Fruit fly (Drosophila melanogaster) whole organism, pupa: ENCODE data around the gene CG7139.

Experiments
- CG10348 ChIP-seq: fragments of 200-800 bp; sonication (Bioruptor generic); IDR thresholded peaks from 2 replicates; pipeline ENCODE4 v1.3.6; 2022; ENCODE audit warnings: missing biosample characterization, missing genetic modification characterization
- CG12605 ChIP-seq: fragments of 200-800 bp; sonication (Bioruptor generic); IDR thresholded peaks from 2 replicates; pipeline ENCODE4 v1.3.6; 2022; ENCODE audit warnings: missing biosample characterization, missing genetic modification characterization
- CG13204 ChIP-seq: fragments of 200-800 bp; sonication (Bioruptor generic); optimal IDR thresholded peaks from 2 replicates; lab custom pipeline; 2018; ENCODE audit warnings: missing biosample characterization, mild to moderate bottlenecking, missing genetic modification characterization, moderate library complexity
- CG14655 ChIP-seq: fragments of 200-800 bp; sonication (Bioruptor generic); optimal IDR thresholded peaks from 3 replicates; lab custom pipeline; 2017; ENCODE audit warnings: mild to moderate bottlenecking, missing biosample characterization, missing genetic modification reagents, missing genetic modification characterization
- CG15710 ChIP-seq: fragments of 200-800 bp; sonication (Bioruptor generic); optimal IDR thresholded peaks from 2 replicates; lab custom pipeline; 2018; ENCODE audit warnings: missing biosample characterization, mild to moderate bottlenecking, missing genetic modification characterization, moderate library complexity
- CG17806 ChIP-seq: fragments of 200-800 bp; sonication (Bioruptor generic); optimal IDR thresholded peaks from 2 replicates; lab custom pipeline; 2018; ENCODE audit warnings: missing biosample characterization, mild to moderate bottlenecking, missing genetic modification characterization, moderate library complexity
- CG32121 ChIP-seq: fragments of 200-800 bp; sonication (Bioruptor generic); IDR thresholded peaks from 2 replicates; pipeline ENCODE4 v1.3.6; 2022; ENCODE audit warnings: missing biosample characterization, missing genetic modification characterization
- CG34367 ChIP-seq: fragments of 200-800 bp; sonication (Bioruptor generic); optimal IDR thresholded peaks from 2 replicates; lab custom pipeline; 2018; ENCODE audit warnings: missing biosample characterization, mild to moderate bottlenecking, missing genetic modification characterization
- CG4496 ChIP-seq: fragments of 200-800 bp; sonication (Bioruptor generic); IDR thresholded peaks from 3 replicates; pipeline ENCODE4 v1.3.6; 2022; ENCODE audit warnings: missing biosample characterization, missing genetic modification characterization
- CG8159 ChIP-seq: fragments of 200-800 bp; sonication (Bioruptor generic); optimal IDR thresholded peaks from 3 replicates; lab custom pipeline; 2018; ENCODE audit warnings: missing biosample characterization, mild to moderate bottlenecking, missing genetic modification characterization, moderate library complexity
- CG8301 ChIP-seq: fragments of 200-800 bp; sonication (Bioruptor generic); optimal IDR thresholded peaks from 2 replicates; lab custom pipeline; 2018; ENCODE audit warnings: missing biosample characterization, mild to moderate bottlenecking, missing genetic modification characterization
- CG9948 ChIP-seq: fragments of 200-800 bp; sonication (Bioruptor generic); optimal IDR thresholded peaks from 2 replicates; lab custom pipeline; 2018; ENCODE audit warnings: missing biosample characterization, mild to moderate bottlenecking, missing genetic modification characterization, moderate library complexity
- D1 ChIP-seq: fragments of 200-800 bp; sonication (Bioruptor generic); optimal IDR thresholded peaks from 2 replicates; lab custom pipeline; 2018; ENCODE audit warnings: missing biosample characterization, mild to moderate bottlenecking, missing genetic modification characterization, moderate library complexity
- EcR ChIP-seq: fragments of 200-800 bp; sonication (Bioruptor generic); optimal IDR thresholded peaks from 3 replicates; lab custom pipeline; 2019; ENCODE audit warnings: missing biosample characterization, missing genetic modification characterization, mild to moderate bottlenecking, moderate library complexity, missing genetic modification reagents
- Ets98B ChIP-seq: fragments of 200-800 bp; sonication (Bioruptor generic); IDR thresholded peaks from 2 replicates; pipeline ENCODE4 v1.3.6; 2022; ENCODE audit warnings: missing biosample characterization, missing genetic modification characterization
- Pif1A ChIP-seq: fragments of 200-800 bp; sonication (Bioruptor generic); optimal IDR thresholded peaks from 3 replicates; lab custom pipeline; 2016; ENCODE audit warnings: missing biosample characterization, missing genetic modification characterization
- Pif1B ChIP-seq: fragments of 200-800 bp; sonication (Bioruptor generic); optimal IDR thresholded peaks from 3 replicates; lab custom pipeline; 2016; ENCODE audit warnings: missing biosample characterization, missing genetic modification characterization
- Snoo ChIP-seq: fragments of 200-800 bp; sonication (Bioruptor generic); optimal IDR thresholded peaks from 3 replicates; lab custom pipeline; 2017; ENCODE audit warnings: missing biosample characterization, mild to moderate bottlenecking, missing genetic modification characterization, inconsistent platforms
- fd96Ca ChIP-seq: fragments of 200-800 bp; sonication (Bioruptor generic); IDR thresholded peaks from 3 replicates; pipeline ENCODE4 v1.3.6; 2022; ENCODE audit warnings: missing biosample characterization, missing genetic modification characterization
- gl ChIP-seq: fragments of 200-800 bp; sonication (Bioruptor generic); optimal IDR thresholded peaks from 2 replicates; lab custom pipeline; 2018; ENCODE audit warnings: missing biosample characterization, mild to moderate bottlenecking, missing genetic modification characterization
- rn ChIP-seq: fragments of 200-800 bp; sonication (Bioruptor generic); IDR thresholded peaks from 2 replicates; pipeline ENCODE4 v1.3.6; 2022; ENCODE audit warnings: missing biosample characterization, missing genetic modification characterization

CG7139 gene

DNA sequence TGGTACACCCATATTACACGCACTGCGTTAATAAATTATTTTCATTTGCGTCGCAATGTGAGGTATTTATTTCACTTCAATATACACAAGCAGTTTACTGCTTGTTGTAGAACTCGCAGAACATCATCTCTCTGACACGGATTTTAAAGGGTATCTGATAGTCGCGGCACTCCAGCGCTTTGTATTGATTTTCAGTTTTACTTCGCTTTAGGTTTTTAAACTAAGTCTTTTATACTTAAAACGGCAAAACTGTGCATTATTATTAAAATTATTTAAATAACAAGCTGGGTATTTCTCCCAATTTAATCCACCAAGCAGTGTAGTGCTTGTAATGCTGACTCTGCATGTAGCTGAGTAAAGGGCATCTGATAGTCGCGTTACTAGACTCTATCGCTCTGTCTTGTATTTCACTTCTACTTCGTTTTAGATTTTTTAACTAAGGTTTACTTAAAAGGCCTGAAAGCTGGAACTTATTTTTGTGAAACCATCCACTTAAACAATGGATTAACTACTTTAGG, 11.5 kb upstream of the CG7139 start:
- no peak for TF ChIP-seq CG10348 (GFP tag; lab: Robert Waterston, UW)
- no peak for TF ChIP-seq CG14655 (GFP tag; lab: Kevin White, UChicago)
- no peak for TF ChIP-seq fd96Ca (GFP tag; lab: Robert Waterston, UW)
- no peak for TF ChIP-seq CG4496 (GFP tag; lab: Robert Waterston, UW)
- TF ChIP-seq gl, result no peak
- TF ChIP-seq CG15710, result no peak
- no peak for TF ChIP-seq CG17806 (tag; lab: Kevin White, UChicago)
- TF ChIP-seq CG9948, result no peak
- TF ChIP-seq CG12605 (GFP tag; lab: Robert Waterston, UW), result no peak
- no peak for TF ChIP-seq CG8159 (tag; lab: Kevin White, UChicago)
- no peak for TF ChIP-seq Pif1A
- no peak for TF ChIP-seq CG13204 (GFP tag; lab: Kevin White, UChicago)
- no peak for TF ChIP-seq rn (GFP tag; lab: Robert Waterston, UW)
- no peak for TF ChIP-seq CG32121 (GFP tag; lab: Robert Waterston, UW)
- no peak for TF ChIP-seq CG34367
- no peak for TF ChIP-seq Snoo (tag; lab: Kevin White, UChicago)

dm6 chr3L:22082420-22082819, 10.8 kb upstream of the CG7139 start, which contains the start of gene msopa:
TSS of gene msopa (plus strand) at chr3L:22082720.
- no peak for TF ChIP-seq CG17806 (tag; lab: Kevin White, UChicago)
- no peak for TF ChIP-seq CG15710
- no peak for TF ChIP-seq Snoo (tag; lab: Kevin White, UChicago)
- TF ChIP-seq Pif1A, result no peak
- no peak for TF ChIP-seq CG8159 (tag; lab: Kevin White, UChicago)
- no peak for TF ChIP-seq CG8301 (tag; lab: Kevin White, UChicago)
- no peak for TF ChIP-seq Pif1B
- no peak for TF ChIP-seq Ets98B (GFP tag; lab: Robert Waterston, UW)

DNA sequence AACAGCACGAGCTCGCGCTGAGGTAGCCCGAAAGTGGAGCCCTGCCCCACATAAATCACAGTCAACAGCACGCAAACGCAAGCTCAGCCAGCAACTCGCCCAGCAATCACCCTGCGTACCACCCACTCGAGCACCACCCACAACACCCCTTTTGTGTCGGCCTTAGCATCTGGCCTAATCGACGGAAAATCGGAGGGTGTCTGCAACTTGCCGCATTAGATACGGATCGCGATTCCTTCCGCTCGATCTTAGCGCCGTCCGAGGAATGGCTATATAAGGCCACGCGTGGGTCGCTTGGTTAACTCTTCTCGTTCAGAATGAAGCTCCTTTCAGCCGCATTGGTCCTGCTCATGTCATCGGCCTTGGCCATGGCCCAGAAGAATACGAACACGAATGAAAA, 8.4 kb upstream of the CG7139 start, which contains the start of gene Sfp79B:
Sfp79B (plus strand) TSS at position 301 of the 400 bp plus-strand sequence.
- TF ChIP-seq rn (GFP tag; lab: Robert Waterston, UW) (no peak), Pif1B (no peak), D1 (tag; lab: Kevin White, UChicago) (no peak), CG4496 (GFP tag; lab: Robert Waterston, UW) (no peak), gl (no peak), EcR (GFP tag; lab: Kevin White, UChicago) (no peak), Ets98B (GFP tag; lab: Robert Waterston, UW) (no peak), CG15710 (no peak), CG8301 (tag; lab: Kevin White, UChicago) (no peak), Snoo (tag; lab: Kevin White, UChicago) (no peak), Pif1A (no peak), CG32121 (GFP tag; lab: Robert Waterston, UW) (no peak), CG34367 (no peak), CG14655 (GFP tag; lab: Kevin White, UChicago) (no peak), CG9948 (no peak), CG13204 (GFP tag; lab: Kevin White, UChicago) (no peak), CG12605 (GFP tag; lab: Robert Waterston, UW) (no peak), fd96Ca (GFP tag; lab: Robert Waterston, UW) (no peak), CG17806 (tag; lab: Kevin White, UChicago) (no peak), CG8159 (tag; lab: Kevin White, UChicago) (no peak)

dm6 chr3L:22078063-22078462, 6.4 kb upstream of the CG7139 start:
- TF ChIP-seq D1 (tag; lab: Kevin White, UChicago), result no peak
- TF ChIP-seq fd96Ca (GFP tag; lab: Robert Waterston, UW), result peak; percentile 76
- TF ChIP-seq Pif1B, result peak; percentile 71
- peak; percentile 48 for TF ChIP-seq CG17806 (tag; lab: Kevin White, UChicago)
- TF ChIP-seq CG12605 (GFP tag; lab: Robert Waterston, UW), result no peak
- no peak for TF ChIP-seq CG13204 (GFP tag; lab: Kevin White, UChicago)
- TF ChIP-seq Ets98B (GFP tag; lab: Robert Waterston, UW), result peak; percentile 65
- TF ChIP-seq CG14655 (GFP tag; lab: Kevin White, UChicago), result peak; percentile 65
- no peak for TF ChIP-seq CG10348 (GFP tag; lab: Robert Waterston, UW)
- no peak for TF ChIP-seq rn (GFP tag; lab: Robert Waterston, UW)
- peak; percentile 64 for TF ChIP-seq CG15710
- no peak for TF ChIP-seq gl
- peak; percentile 61 for TF ChIP-seq CG8159 (tag; lab: Kevin White, UChicago)
- peak; percentile 58 for TF ChIP-seq CG32121 (GFP tag; lab: Robert Waterston, UW)
- TF ChIP-seq CG4496 (GFP tag; lab: Robert Waterston, UW), result peak; percentile 76
- no peak for TF ChIP-seq EcR (GFP tag; lab: Kevin White, UChicago)
- TF ChIP-seq CG9948, result peak; percentile 50
- TF ChIP-seq CG34367, result peak; percentile 52
- peak; percentile 52 for TF ChIP-seq Snoo (tag; lab: Kevin White, UChicago)
- TF ChIP-seq Pif1A, result peak; percentile 70
- peak; percentile 61 for TF ChIP-seq CG8301 (tag; lab: Kevin White, UChicago)
- TF ChIP-seq, all 21 proteins: peak for 14

dm6 chr3L:22075706-22076398, 4.2 kb upstream of the CG7139 start, which contains the start of the genes CG7130 and RpLP0:
TSS of gene CG7130 (minus strand) at chr3L:22075756.
TSS of gene RpLP0 (plus strand) at chr3L:22075867.
- peak; percentile 69 for TF ChIP-seq gl
- TF ChIP-seq CG10348 (GFP tag; lab: Robert Waterston, UW), result no peak
- TF ChIP-seq CG8301 (tag; lab: Kevin White, UChicago), result peak; percentile 35
- TF ChIP-seq CG14655 (GFP tag; lab: Kevin White, UChicago), result no peak
- peak; percentile 94 for TF ChIP-seq Snoo (tag; lab: Kevin White, UChicago)
- peak; percentile 41 for TF ChIP-seq CG17806 (tag; lab: Kevin White, UChicago)
- peak; percentile 60 for TF ChIP-seq rn (GFP tag; lab: Robert Waterston, UW)
- peak; percentile 79 for TF ChIP-seq CG34367
- TF ChIP-seq EcR (GFP tag; lab: Kevin White, UChicago), result no peak
- no peak for TF ChIP-seq CG12605 (GFP tag; lab: Robert Waterston, UW)
- TF ChIP-seq Ets98B (GFP tag; lab: Robert Waterston, UW), result peak; percentile 49
- peak; percentile 70 for TF ChIP-seq Pif1B
- TF ChIP-seq CG4496 (GFP tag; lab: Robert Waterston, UW), result peak; percentile 89
- peak; percentile 35; the same call in 1 of the 2 replicates for TF ChIP-seq CG32121 (GFP tag; lab: Robert Waterston, UW)
- TF ChIP-seq fd96Ca (GFP tag; lab: Robert Waterston, UW), result 0 out of 3 replicates have a peak, but pooled peaks have one; percentile 35
- TF ChIP-seq CG15710, result peak; percentile 71
- TF ChIP-seq CG13204 (GFP tag; lab: Kevin White, UChicago), result peak; percentile 63
- peak; percentile 84 for TF ChIP-seq Pif1A
- peak; percentile 27 for TF ChIP-seq CG9948
- peak; percentile 54 for TF ChIP-seq CG8159 (tag; lab: Kevin White, UChicago)
- TF ChIP-seq D1 (tag; lab: Kevin White, UChicago), result no peak
